Fruit fly (Drosophila melanogaster) whole organism, embryonic: Measurements from ENCODE around the gene VhaM9.7-b.

Source experiments
- CG10147 ChIP-seq: fragments of 200-800 bp; sonication (Bioruptor generic); optimal IDR thresholded peaks from 2 replicates; lab custom pipeline; 2019; ENCODE audit warnings: missing biosample characterization, mild to moderate bottlenecking, missing genetic modification characterization, moderate library complexity
- CG1024 ChIP-seq: fragments of 200-800 bp; sonication (Bioruptor generic); IDR thresholded peaks from 2 replicates; pipeline ENCODE4 v1.3.6; 2022; ENCODE audit warnings: missing biosample characterization, missing genetic modification characterization
- CG10462 ChIP-seq: fragments of 200-800 bp; sonication (Bioruptor generic); optimal IDR thresholded peaks from 2 replicates; lab custom pipeline; 2016; ENCODE audit warnings: missing biosample characterization, missing genetic modification characterization
- CG10543 ChIP-seq: fragments of 200-800 bp; sonication (Bioruptor generic); optimal IDR thresholded peaks from 3 replicates; lab custom pipeline; 2017; ENCODE audit warnings: missing biosample characterization, mild to moderate bottlenecking, missing genetic modification characterization, moderate library complexity
- CG11085 ChIP-seq: fragments of 200-800 bp; sonication (Bioruptor generic); IDR thresholded peaks from 2 replicates; pipeline ENCODE4 v1.3.6; 2022; ENCODE audit warnings: missing biosample characterization, missing genetic modification characterization
- CG1233 ChIP-seq: fragments of 200-800 bp; sonication (Bioruptor generic); optimal IDR thresholded peaks from 4 replicates; lab custom pipeline; 2018; ENCODE audit warnings: missing biosample characterization, mild to moderate bottlenecking, missing genetic modification characterization
- CG12391 ChIP-seq: fragments of 200-800 bp; sonication (Bioruptor generic); optimal IDR thresholded peaks from 3 replicates; lab custom pipeline; 2018; ENCODE audit warnings: missing biosample characterization, mild to moderate bottlenecking, missing genetic modification characterization, moderate library complexity
- CG12659 ChIP-seq: fragments of 200-800 bp; sonication (Bioruptor generic); optimal IDR thresholded peaks from 3 replicates; lab custom pipeline; 2017; ENCODE audit warnings: mild to moderate bottlenecking, missing biosample characterization, missing genetic modification reagents, missing genetic modification characterization
- CG14667 ChIP-seq: fragments of 200-800 bp; sonication (Bioruptor generic); IDR thresholded peaks from 2 replicates; pipeline ENCODE4 v1.3.6; 2022; ENCODE audit warnings: missing biosample characterization, missing genetic modification characterization
- CG14965 ChIP-seq: fragments of 200-800 bp; sonication (Bioruptor generic); optimal IDR thresholded peaks from 2 replicates; lab custom pipeline; 2016; ENCODE audit warnings: missing biosample characterization, missing genetic modification characterization, borderline replicate concordance
- CG16815 ChIP-seq: fragments of 200-800 bp; sonication (Bioruptor generic); optimal IDR thresholded peaks from 3 replicates; lab custom pipeline; 2017; ENCODE audit warnings: missing biosample characterization, mild to moderate bottlenecking, missing genetic modification characterization
- CG16863 ChIP-seq: fragments of 200-800 bp; sonication (Bioruptor generic); optimal IDR thresholded peaks from 3 replicates; lab custom pipeline; 2016; ENCODE audit warnings: missing biosample characterization, missing genetic modification characterization
- CG3281 ChIP-seq: fragments of 200-800 bp; sonication (Bioruptor generic); optimal IDR thresholded peaks from 3 replicates; lab custom pipeline; 2017; ENCODE audit warnings: missing biosample characterization, mild to moderate bottlenecking, missing genetic modification characterization
- CG3847 ChIP-seq: fragments of 200-800 bp; sonication (Bioruptor generic); IDR thresholded peaks from 2 replicates; pipeline ENCODE4 v1.3.6; 2022; ENCODE audit warnings: missing biosample characterization, missing genetic modification characterization
- CG4282 ChIP-seq: fragments of 200-800 bp; sonication (Bioruptor generic); optimal IDR thresholded peaks from 2 replicates; lab custom pipeline; 2016; ENCODE audit warnings: missing biosample characterization, missing genetic modification characterization
- CG4360 ChIP-seq: fragments of 200-800 bp; sonication (Bioruptor generic); IDR thresholded peaks from 2 replicates; pipeline ENCODE4 v1.3.6; 2022; ENCODE audit warnings: missing biosample characterization, missing genetic modification characterization
- CG7357 ChIP-seq: fragments of 200-800 bp; sonication (Bioruptor generic); IDR thresholded peaks from 3 replicates; pipeline ENCODE4 v1.3.6; 2022; ENCODE audit warnings: missing biosample characterization, missing genetic modification characterization
- CG7556 ChIP-seq: fragments of 200-800 bp; sonication (Bioruptor generic); optimal IDR thresholded peaks from 2 replicates; lab custom pipeline; 2017; ENCODE audit warnings: missing biosample characterization, mild to moderate bottlenecking, missing genetic modification characterization
- CG7745 ChIP-seq: fragments of 200-800 bp; sonication (Bioruptor generic); optimal IDR thresholded peaks from 2 replicates; lab custom pipeline; 2018; ENCODE audit warnings: missing biosample characterization, mild to moderate bottlenecking, missing genetic modification characterization, moderate library complexity
- CG7786 ChIP-seq: fragments of 200-800 bp; sonication (Bioruptor generic); optimal IDR thresholded peaks from 2 replicates; lab custom pipeline; 2016; ENCODE audit warnings: missing biosample characterization, missing genetic modification characterization
- Dek ChIP-seq: fragments of 200-800 bp; sonication (Bioruptor generic); optimal IDR thresholded peaks from 3 replicates; lab custom pipeline; 2019; ENCODE audit warnings: missing biosample characterization, mild to moderate bottlenecking, missing genetic modification characterization, moderate library complexity
- Fer3 ChIP-seq: fragments of 200-800 bp; sonication (Bioruptor generic); optimal IDR thresholded peaks from 2 replicates; lab custom pipeline; 2018; ENCODE audit warnings: missing biosample characterization, mild to moderate bottlenecking, missing genetic modification characterization, moderate library complexity
- MESR4 ChIP-seq: fragments of 200-800 bp; sonication (Bioruptor generic); optimal IDR thresholded peaks from 2 replicates; lab custom pipeline; 2018; ENCODE audit warnings: missing biosample characterization, mild to moderate bottlenecking, missing genetic modification characterization, moderate library complexity
- Myb ChIP-seq: fragments of 200-800 bp; sonication (Bioruptor generic); optimal IDR thresholded peaks from 2 replicates; lab custom pipeline; 2016; ENCODE audit warnings: missing biosample characterization, missing genetic modification characterization
- Nf-YA ChIP-seq: fragments of 200-800 bp; sonication (Bioruptor generic); IDR thresholded peaks from 2 replicates; pipeline ENCODE4 v1.3.6; 2022; ENCODE audit warnings: missing biosample characterization, missing genetic modification characterization
- Nf-YB ChIP-seq: fragments of 200-800 bp; sonication (Bioruptor generic); optimal IDR thresholded peaks from 3 replicates; lab custom pipeline; 2019; ENCODE audit warnings: missing biosample characterization, mild to moderate bottlenecking, missing genetic modification characterization, moderate library complexity
- Pdp1 ChIP-seq, 2 experiments: fragments of 200-800 bp; sonication (Bioruptor generic); optimal IDR thresholded peaks; 3 replicates each; lab custom pipeline; 2016; ENCODE audit warnings: missing biosample characterization in 2 of 2, missing genetic modification characterization in 2 of 2, mild to moderate bottlenecking in 1 of 2, moderate library complexity in 1 of 2
- Rx ChIP-seq: fragments of 200-800 bp; sonication (Bioruptor generic); IDR thresholded peaks from 2 replicates; pipeline ENCODE4 v1.3.6; 2022; ENCODE audit warnings: missing biosample characterization, missing genetic modification characterization
- Taf1 ChIP-seq: fragments of 200-800 bp; sonication (Bioruptor generic); IDR thresholded peaks from 2 replicates; pipeline ENCODE4 v1.3.6; 2022; ENCODE audit warnings: missing biosample characterization, missing genetic modification characterization
- Xbp1 ChIP-seq: fragments of 200-800 bp; sonication (Bioruptor generic); optimal IDR thresholded peaks from 3 replicates; lab custom pipeline; 2016; ENCODE audit warnings: missing biosample characterization, mild to moderate bottlenecking, missing genetic modification characterization
- ac ChIP-seq: fragments of 200-800 bp; sonication (Bioruptor generic); optimal IDR thresholded peaks from 3 replicates; lab custom pipeline; 2017; ENCODE audit warnings: missing biosample characterization, mild to moderate bottlenecking, missing genetic modification characterization
- al ChIP-seq: fragments of 200-800 bp; sonication (Bioruptor generic); IDR thresholded peaks from 2 replicates; pipeline ENCODE4 v1.3.6; 2022; ENCODE audit warnings: missing biosample characterization, missing genetic modification characterization
- ato ChIP-seq: fragments of 200-800 bp; sonication (Bioruptor generic); IDR thresholded peaks from 2 replicates; pipeline ENCODE4 v1.3.6; 2022; ENCODE audit warnings: missing biosample characterization, missing genetic modification characterization; ENCODE audit not compliant: partially characterized antibody
- dmrt11E ChIP-seq: fragments of 200-800 bp; sonication (Bioruptor generic); optimal IDR thresholded peaks from 3 replicates; lab custom pipeline; 2018; ENCODE audit warnings: missing biosample characterization, mild to moderate bottlenecking, missing genetic modification characterization, moderate library complexity
- her ChIP-seq: fragments of 200-800 bp; sonication (Bioruptor generic); optimal IDR thresholded peaks from 2 replicates; lab custom pipeline; 2016; ENCODE audit warnings: missing biosample characterization, missing genetic modification characterization
- klu ChIP-seq: fragments of 200-800 bp; sonication (Bioruptor generic); IDR thresholded peaks from 2 replicates; pipeline ENCODE4 v1.3.6; 2022; ENCODE audit warnings: missing biosample characterization, missing genetic modification characterization
- repo ChIP-seq: fragments of 200-800 bp; sonication (Bioruptor generic); optimal IDR thresholded peaks from 2 replicates; lab custom pipeline; 2016; ENCODE audit warnings: missing biosample characterization, missing genetic modification characterization
- rib ChIP-seq: fragments of 200-800 bp; sonication (Bioruptor generic); IDR thresholded peaks from 2 replicates; pipeline ENCODE4 v1.3.6; 2022; ENCODE audit warnings: missing biosample characterization, missing genetic modification characterization
- sc ChIP-seq, 3 experiments: fragments of >200 bp in 2 of 3; fragments of 200-800 bp in 1 of 3; sonication (Bioruptor generic) in 1 of 3; optimal IDR thresholded peaks; 2 replicates in 2 of 3; 3 replicates in 1 of 3; lab custom pipeline; 2017; ENCODE audit warnings: mild to moderate bottlenecking in 1 of 3, missing biosample characterization in 1 of 3, missing genetic modification characterization in 1 of 3, missing genetic modification reagents in 1 of 3
- scrt ChIP-seq: fragments of 200-800 bp; sonication (Bioruptor generic); optimal IDR thresholded peaks from 2 replicates; lab custom pipeline; 2018; ENCODE audit warnings: missing biosample characterization, mild to moderate bottlenecking, missing genetic modification characterization, moderate library complexity
- sd ChIP-seq: fragments of 200-800 bp; sonication (Bioruptor generic); optimal IDR thresholded peaks from 3 replicates; lab custom pipeline; 2018; ENCODE audit warnings: missing biosample characterization, mild to moderate bottlenecking, missing genetic modification characterization, moderate library complexity
- sens ChIP-seq: fragments of 200-800 bp; sonication (Bioruptor generic); peaks from one replicate; lab custom pipeline; 2016; ENCODE audit warnings: missing biosample characterization, missing genetic modification characterization
- tna ChIP-seq: fragments of 200-800 bp; sonication (Bioruptor generic); IDR thresholded peaks from 2 replicates; pipeline ENCODE4 v1.3.6; 2022; ENCODE audit warnings: missing biosample characterization, missing genetic modification characterization; ENCODE audit not compliant: partially characterized antibody
- ttk ChIP-seq: fragments of 200-800 bp; sonication (Bioruptor generic); IDR thresholded peaks from 2 replicates; pipeline ENCODE4 v2.1.2; 2022; ENCODE audit warnings: missing biosample characterization, missing genetic modification characterization

The VhaM9.7-b gene

dm6 chr3L:21507354-21507928 is 32.2 kb upstream of the VhaM9.7-b start, which contains the start of the genes Glg1 and M6 (continued):
- TF ChIP-seq al = peak; percentile 46; the same call in 1 of the 2 replicates
- peak; percentile 69 for TF ChIP-seq CG10543 (GFP tag; lab: Kevin White, UChicago)
- TF ChIP-seq CG12659 (GFP tag; lab: Kevin White, UChicago) = peak; percentile 86
- TF ChIP-seq Pdp1 (GFP tag; optimal IDR thresholded peaks at IDR 0.05; lab: Kevin White, UChicago) = peak; percentile 51 to 64
- TF ChIP-seq Myb (GFP tag; lab: Kevin White, UChicago) = peak; percentile 70
- TF ChIP-seq Dek (tag; lab: Kevin White, UChicago) = peak; percentile 53
- TF ChIP-seq CG10147 (GFP tag; lab: Kevin White, UChicago) = peak; percentile 68
- peak; percentile 29 for TF ChIP-seq CG4282 (GFP tag; lab: Kevin White, UChicago)
- TF ChIP-seq CG3281 = peak; percentile 69
- TF ChIP-seq scrt (GFP tag; lab: Kevin White, UChicago) = peak; percentile 74
- no peak for TF ChIP-seq her (GFP tag; lab: Kevin White, UChicago)
- peak; percentile 38 for TF ChIP-seq CG10462
- no peak for TF ChIP-seq rib (GFP tag; lab: Robert Waterston, UW)
- no peak for TF ChIP-seq sc (optimal IDR thresholded peaks at IDR 0.05; lab: Kevin White, UChicago)
- TF ChIP-seq sc (GFP tag; optimal IDR thresholded peaks at IDR 0.05; lab: Kevin White, UChicago) = no peak
- peak; percentile 89 for TF ChIP-seq ato (GFP tag; lab: Robert Waterston, UW)
- TF ChIP-seq CG1024 (GFP tag; lab: Robert Waterston, UW) = peak; percentile 33; the same call in 1 of the 2 replicates
- peak; percentile 72 for TF ChIP-seq CG7786 (GFP tag; lab: Kevin White, UChicago)
- peak; percentile 94 for TF ChIP-seq tna (GFP tag; lab: Robert Waterston, UW)
- no peak for TF ChIP-seq Nf-YA (GFP tag; lab: Robert Waterston, UW)
- peak; percentile 58 for TF ChIP-seq MESR4 (GFP tag; lab: Kevin White, UChicago)
- TF ChIP-seq Xbp1 (GFP tag; lab: Kevin White, UChicago) = peak; percentile 75
- TF ChIP-seq Fer3 (tag; lab: Kevin White, UChicago) = peak; percentile 17
- TF ChIP-seq repo = no peak
- peak; percentile 46; the same call in 1 of the 3 replicates for TF ChIP-seq CG7357 (GFP tag; lab: Robert Waterston, UW)
- TF ChIP-seq sens (GFP tag; lab: Kevin White, UChicago) = peak; percentile 95
- peak; percentile 74 for TF ChIP-seq CG4360 (GFP tag; lab: Robert Waterston, UW)
- peak; percentile 36; the same call in 1 of the 2 replicates for TF ChIP-seq CG11085 (GFP tag; lab: Robert Waterston, UW)
- peak; percentile 33 for TF ChIP-seq Nf-YB (GFP tag; lab: Kevin White, UChicago)
- TF ChIP-seq CG7745 (tag; lab: Kevin White, UChicago) = no peak
- peak; percentile 10 for TF ChIP-seq sd
- peak; percentile 43 for TF ChIP-seq CG16815 (GFP tag; lab: Kevin White, UChicago)
- no peak for TF ChIP-seq klu (GFP tag; lab: Robert Waterston, UW)
- peak; percentile 44 for TF ChIP-seq CG1233 (GFP tag; lab: Kevin White, UChicago)
- peak; percentile 15; the same call in 1 of the 2 replicates for TF ChIP-seq CG14667 (GFP tag; lab: Robert Waterston, UW)
- peak; percentile 73 for TF ChIP-seq CG3847 (GFP tag; lab: Robert Waterston, UW)
- no peak for TF ChIP-seq CG14965
- 0 out of 2 replicates have a peak, but pooled peaks have one; percentile 2 for TF ChIP-seq Rx
- peak; percentile 61 for TF ChIP-seq CG7556 (GFP tag; lab: Kevin White, UChicago)
- no peak for TF ChIP-seq ttk (GFP tag; lab: Robert Waterston, UW)
- TF ChIP-seq dmrt11E (tag; lab: Kevin White, UChicago) = peak; percentile 51
- TF ChIP-seq CG12391 (tag; lab: Kevin White, UChicago) = peak; percentile 80
- TF ChIP-seq ac (GFP tag; lab: Kevin White, UChicago) = no peak
- 0 out of 2 replicates have a peak, but pooled peaks have one; percentile 28 for TF ChIP-seq Taf1 (GFP tag; lab: Robert Waterston, UW)
- peak; percentile 50 for TF ChIP-seq CG16863 (GFP tag; lab: Kevin White, UChicago)
